Fruit fly (Drosophila melanogaster): ENCODE data around the gene CG3587.
A peak's percentile ranks its signal among the peaks of the same experiment; 100 is the strongest.

CG3587 gene

dm6 chrX:1966779-1967520, 26.8 kb downstream of the CG3587 start (continued):
- TF ChIP-seq lz (GFP tag; optimal IDR thresholded peaks at IDR 0.05) (no peak), eg (GFP tag; IDR thresholded peaks at IDR 0.05) (peak; percentile 76), CG8632 (GFP tag; optimal IDR thresholded peaks at IDR 0.05) (no peak), dsx (GFP tag; optimal IDR thresholded peaks at IDR 0.05; ENCODE audit: poor library complexity, severe bottlenecking) (no peak), CG1621 (tag; optimal IDR thresholded peaks at IDR 0.05) (no peak), CG34406 (GFP tag; optimal IDR thresholded peaks at IDR 0.05) (peak; percentile 15), Gug (GFP tag; IDR thresholded peaks at IDR 0.05) (0 out of 2 replicates have a peak, but pooled peaks have one; percentile 9), CG7368 (GFP tag; optimal IDR thresholded peaks at IDR 0.05) (no peak), pdm3 (GFP tag; optimal IDR thresholded peaks at IDR 0.05) (peak; percentile 22), Smox (GFP tag; optimal IDR thresholded peaks at IDR 0.05) (no peak), CG3032 (tag; optimal IDR thresholded peaks at IDR 0.05) (no peak), Hr4 (GFP tag; optimal IDR thresholded peaks at IDR 0.05) (peak; percentile 67), esn (GFP tag; optimal IDR thresholded peaks at IDR 0.05) (peak; percentile 0), topi (GFP tag; optimal IDR thresholded peaks at IDR 0.05) (peak; percentile 13), Blimp-1 (GFP tag; optimal IDR thresholded peaks at IDR 0.05) (no peak), vri (GFP tag; optimal IDR thresholded peaks at IDR 0.05) (no peak), Lpt (GFP tag; optimal IDR thresholded peaks at IDR 0.05) (no peak), Ets96B (tag; optimal IDR thresholded peaks at IDR 0.05) (no peak), Met (GFP tag; optimal IDR thresholded peaks at IDR 0.05) (peak; percentile 3), CG11294 (GFP tag; IDR thresholded peaks at IDR 0.05) (peak; percentile 44; the same call in 1 of the 2 replicates), CG10669 (GFP tag; optimal IDR thresholded peaks at IDR 0.05) (no peak), CG11902 (GFP tag; optimal IDR thresholded peaks at IDR 0.05) (peak; percentile 26), Ets21C (GFP tag; optimal IDR thresholded peaks at IDR 0.05) (no peak), achi (GFP tag; optimal IDR thresholded peaks at IDR 0.05) (peak; percentile 44), Sox15 (GFP tag; optimal IDR thresholded peaks at IDR 0.05) (no peak), spab (GFP tag; optimal IDR thresholded peaks at IDR 0.05) (no peak), CG4318 (GFP tag; optimal IDR thresholded peaks at IDR 0.05) (peak; percentile 63), ss (GFP tag; optimal IDR thresholded peaks at IDR 0.05) (peak in 1 of 2 experiments; percentile 27), Eip78C (GFP tag) (peak; percentile 71), CG10631 (GFP tag; optimal IDR thresholded peaks at IDR 0.05) (peak; percentile 43), fd59A (GFP tag; optimal IDR thresholded peaks at IDR 0.05) (no peak), CG3919 (GFP tag; optimal IDR thresholded peaks at IDR 0.05) (peak; percentile 26), CG31627 (GFP tag; optimal IDR thresholded peaks at IDR 0.05) (no peak)

dm6 chrX:1968152-1968551, 28.0 kb downstream of the CG3587 start:
- no peak for TF ChIP-seq CG1621 (tag; optimal IDR thresholded peaks at IDR 0.05)
- TF ChIP-seq Eip78C (GFP tag): peak; percentile 21

dm6 chrX:1968581-1969258, 28.6 kb downstream of the CG3587 start:
- TF ChIP-seq Ets96B (tag; optimal IDR thresholded peaks at IDR 0.05): peak; percentile 69
- TF ChIP-seq dsx (GFP tag; optimal IDR thresholded peaks at IDR 0.05; ENCODE audit: poor library complexity, severe bottlenecking): peak; percentile 45
- TF ChIP-seq CG8119 (GFP tag; IDR thresholded peaks at IDR 0.05): peak; percentile 93
- no peak for TF ChIP-seq Hr38 (GFP tag; optimal IDR thresholded peaks at IDR 0.05)
- peak; percentile 67 for TF ChIP-seq CG34406 (GFP tag; optimal IDR thresholded peaks at IDR 0.05)
- TF ChIP-seq ss (GFP tag; optimal IDR thresholded peaks at IDR 0.05): peak; percentile 60 to 77
- peak; percentile 75 for TF ChIP-seq CG1621 (tag; optimal IDR thresholded peaks at IDR 0.05)
- TF ChIP-seq CG11762 (GFP tag; optimal IDR thresholded peaks at IDR 0.05; ENCODE audit: insufficient read depth): peak; percentile 65
- TF ChIP-seq esn (GFP tag; optimal IDR thresholded peaks at IDR 0.05): peak; percentile 27
- peak; percentile 85 for TF ChIP-seq OdsH (GFP tag; optimal IDR thresholded peaks at IDR 0.05)
- TF ChIP-seq Sox102F (GFP tag; optimal IDR thresholded peaks at IDR 0.05): no peak
- peak; percentile 16 for TF ChIP-seq CG8319 (GFP tag; optimal IDR thresholded peaks at IDR 0.05)
- peak; percentile 91 for TF ChIP-seq CG6276 (GFP tag; optimal IDR thresholded peaks at IDR 0.05)
- TF ChIP-seq lz (GFP tag; optimal IDR thresholded peaks at IDR 0.05): peak; percentile 40
- TF ChIP-seq CG32006 (GFP tag; optimal IDR thresholded peaks at IDR 0.05): peak; percentile 93
- TF ChIP-seq dac (GFP tag; optimal IDR thresholded peaks at IDR 0.05): peak; percentile 86
- TF ChIP-seq spab (GFP tag; optimal IDR thresholded peaks at IDR 0.05): peak; percentile 68
- TF ChIP-seq CG11294 (GFP tag; IDR thresholded peaks at IDR 0.05): peak; percentile 87
- TF ChIP-seq CG8632 (GFP tag; optimal IDR thresholded peaks at IDR 0.05): peak; percentile 60
- peak; percentile 86 for TF ChIP-seq CG4318 (GFP tag; optimal IDR thresholded peaks at IDR 0.05)
- TF ChIP-seq CG31627 (GFP tag; optimal IDR thresholded peaks at IDR 0.05): peak; percentile 43
- peak; percentile 77 for TF ChIP-seq CG6792 (GFP tag; optimal IDR thresholded peaks at IDR 0.05)
- no peak for TF ChIP-seq Ets21C (GFP tag; optimal IDR thresholded peaks at IDR 0.05)
- peak; percentile 76 for TF ChIP-seq CG3032 (tag; optimal IDR thresholded peaks at IDR 0.05)
- TF ChIP-seq CG15336 (GFP tag; IDR thresholded peaks at IDR 0.05): peak; percentile 93

Data from whole organism, prepupa.